Worm (Caenorhabditis elegans) whole organism, late embryonic: ENCODE measurements around the gene E02H1.1.

Experiments used
- K09A11.1 ChIP-seq: sonication (generic microtip); optimal IDR thresholded peaks from 2 replicates; lab custom pipeline; 2017; ENCODE audit warnings: antibody characterized with exemption, mild to moderate bottlenecking, missing genetic modification characterization, missing compliant biosample characterization; ENCODE audit not compliant: insufficient read depth
- T23F11.4 ChIP-seq: fragments of 200-800 bp; sonication (Bioruptor generic); optimal IDR thresholded peaks from 2 replicates; lab custom pipeline; 2018; ENCODE audit warnings: mild to moderate bottlenecking, missing genetic modification characterization, missing compliant biosample characterization
- ama-1 ChIP-seq: fragments of 150-350 bp; optimal IDR thresholded peaks from 2 replicates; lab custom pipeline; 2014
- ceh-19 ChIP-seq: fragments of 200-800 bp; sonication (Bioruptor generic); optimal IDR thresholded peaks from 2 replicates; lab custom pipeline; 2018; ENCODE audit warnings: mild to moderate bottlenecking, missing genetic modification characterization, missing compliant biosample characterization
- ceh-22 ChIP-seq: sonication (generic microtip); optimal IDR thresholded peaks from 2 replicates; lab custom pipeline; 2017; ENCODE audit warnings: missing biosample characterization, missing genetic modification characterization
- ceh-34 ChIP-seq: sonication (generic microtip); optimal IDR thresholded peaks from 2 replicates; lab custom pipeline; 2016; ENCODE audit warnings: mild to moderate bottlenecking, missing genetic modification characterization, missing compliant biosample characterization
- ceh-48 ChIP-seq: sonication (generic microtip); optimal IDR thresholded peaks from 2 replicates; lab custom pipeline; 2016; ENCODE audit warnings: missing genetic modification characterization, inconsistent platforms, missing compliant biosample characterization
- ceh-9 ChIP-seq: sonication (generic microtip); optimal IDR thresholded peaks from 2 replicates; lab custom pipeline; 2016; ENCODE audit warnings: mild to moderate bottlenecking, missing genetic modification characterization, inconsistent platforms, missing compliant biosample characterization
- fkh-10 ChIP-seq: fragments of 150-350 bp; optimal IDR thresholded peaks from 2 replicates; lab custom pipeline; 2014; ENCODE audit warnings: missing biosample characterization, missing genetic modification reagents, missing genetic modification characterization
- hlh-13 ChIP-seq: fragments of 200-800 bp; sonication (Bioruptor generic); optimal IDR thresholded peaks from 2 replicates; lab custom pipeline; 2018; ENCODE audit warnings: mild to moderate bottlenecking, missing genetic modification characterization, missing compliant biosample characterization
- nhr-11 ChIP-seq: fragments of 150-350 bp; optimal IDR thresholded peaks from 2 replicates; lab custom pipeline; 2014; ENCODE audit warnings: missing biosample characterization, missing genetic modification characterization
- pha-4 ChIP-seq: fragments of 150-350 bp; optimal IDR thresholded peaks from 2 replicates; lab custom pipeline; 2018; ENCODE audit warnings: missing biosample characterization, missing genetic modification reagents, missing genetic modification characterization

- TF ChIP-seq ama-1 (lab: Kevin White, UChicago) = no peak
- TF ChIP-seq nhr-11 (tag; lab: Kevin White, UChicago) = no peak
- TF ChIP-seq fkh-10 (GFP tag; lab: Kevin White, UChicago) = no peak
- TF ChIP-seq ceh-22 (tag; lab: Kevin White, UChicago) = no peak
- TF ChIP-seq ceh-34 (tag; lab: Kevin White, UChicago) = peak; percentile 2
- no peak for TF ChIP-seq ceh-19 (GFP tag; lab: Kevin White, UChicago)
- TF ChIP-seq K09A11.1 = no peak
- no peak for TF ChIP-seq T23F11.4
- no peak for TF ChIP-seq pha-4 (tag; lab: Kevin White, UChicago)
- no peak for TF ChIP-seq ceh-48 (tag; lab: Kevin White, UChicago)
- TF ChIP-seq ceh-9 (tag; lab: Kevin White, UChicago) = no peak
- no peak for TF ChIP-seq hlh-13 (GFP tag; lab: Kevin White, UChicago)
These were observed 12.5 kb upstream of the E02H1.1 start for ce11 chrII:9603419-9603818.
